Fruit fly (Drosophila melanogaster) whole organism, embryonic: Measurements from ENCODE around the gene CG43318.

Experiments
- ATbp ChIP-seq: fragments of 200-800 bp; sonication (Bioruptor generic); optimal IDR thresholded peaks from 2 replicates; lab custom pipeline; 2017; ENCODE audit warnings: missing biosample characterization, mild to moderate bottlenecking, missing genetic modification characterization, missing genetic modification reagents
- Antp ChIP-seq: fragments of 200-800 bp; sonication (Bioruptor generic); optimal IDR thresholded peaks from 3 replicates; lab custom pipeline; 2016; ENCODE audit warnings: missing biosample characterization, missing genetic modification characterization
- CG11560 ChIP-seq: fragments of 200-800 bp; sonication (Bioruptor generic); IDR thresholded peaks from 3 replicates; pipeline ENCODE4 v1.3.6; 2022; ENCODE audit warnings: missing biosample characterization, missing genetic modification characterization
- CG1233 ChIP-seq: fragments of 200-800 bp; sonication (Bioruptor generic); optimal IDR thresholded peaks from 4 replicates; lab custom pipeline; 2018; ENCODE audit warnings: missing biosample characterization, mild to moderate bottlenecking, missing genetic modification characterization
- CG12942 ChIP-seq: fragments of 200-800 bp; sonication (Bioruptor generic); optimal IDR thresholded peaks from 3 replicates; lab custom pipeline; 2016; ENCODE audit warnings: missing biosample characterization, missing genetic modification characterization
- CG15073 ChIP-seq: fragments of 200-800 bp; sonication (Bioruptor generic); optimal IDR thresholded peaks from 2 replicates; lab custom pipeline; 2016; ENCODE audit warnings: missing biosample characterization, missing genetic modification characterization
- CG17328 ChIP-seq: fragments of 200-800 bp; sonication (Bioruptor generic); IDR thresholded peaks from 2 replicates; pipeline ENCODE4 v1.3.6; 2022; ENCODE audit warnings: missing biosample characterization, missing genetic modification characterization
- CG18476 ChIP-seq: fragments of 200-800 bp; sonication (Bioruptor generic); optimal IDR thresholded peaks from 2 replicates; lab custom pipeline; 2016; ENCODE audit warnings: missing biosample characterization, mild to moderate bottlenecking, missing genetic modification characterization
- CG30020 ChIP-seq: fragments of 200-800 bp; optimal IDR thresholded peaks from 2 replicates; lab custom pipeline; 2019; ENCODE audit warnings: missing biosample characterization, mild to moderate bottlenecking, missing genetic modification characterization, moderate library complexity
- CG3065 ChIP-seq: fragments of 200-800 bp; sonication (Bioruptor generic); optimal IDR thresholded peaks from 2 replicates; lab custom pipeline; 2016; ENCODE audit warnings: missing biosample characterization, missing genetic modification characterization
- CG6765 ChIP-seq: fragments of 200-800 bp; sonication (Bioruptor generic); optimal IDR thresholded peaks from 3 replicates; lab custom pipeline; 2017; ENCODE audit warnings: missing biosample characterization, mild to moderate bottlenecking, missing genetic modification characterization
- CG8388 ChIP-seq: fragments of 200-800 bp; sonication (Bioruptor generic); optimal IDR thresholded peaks from 2 replicates; lab custom pipeline; 2019; ENCODE audit warnings: missing biosample characterization, mild to moderate bottlenecking, missing genetic modification characterization, moderate library complexity
- CG8478 ChIP-seq: fragments of >200 bp; optimal IDR thresholded peaks from 2 replicates; lab custom pipeline; 2018
- CG8765 ChIP-seq: fragments of 200-800 bp; sonication (Bioruptor generic); IDR thresholded peaks from 2 replicates; pipeline ENCODE4 v1.3.6; 2022; ENCODE audit warnings: missing biosample characterization, missing genetic modification characterization
- CG9727 ChIP-seq: fragments of 200-800 bp; sonication (Bioruptor generic); optimal IDR thresholded peaks from 3 replicates; lab custom pipeline; 2017; ENCODE audit warnings: missing biosample characterization, mild to moderate bottlenecking, missing genetic modification characterization
- D19A ChIP-seq: fragments of 200-800 bp; optimal IDR thresholded peaks from 3 replicates; lab custom pipeline; 2019; ENCODE audit warnings: missing biosample characterization, mild to moderate bottlenecking, missing genetic modification characterization, moderate library complexity
- Ets97D ChIP-seq: fragments of 200-800 bp; sonication (Bioruptor generic); optimal IDR thresholded peaks from 3 replicates; lab custom pipeline; 2016; ENCODE audit warnings: missing biosample characterization, missing genetic modification characterization
- Mad ChIP-seq: fragments of 200-800 bp; sonication (Bioruptor generic); optimal IDR thresholded peaks from 2 replicates; lab custom pipeline; 2016; ENCODE audit warnings: missing biosample characterization, missing genetic modification characterization
- Mes4 ChIP-seq: fragments of 200-800 bp; sonication (Bioruptor generic); optimal IDR thresholded peaks from 2 replicates; lab custom pipeline; 2016; ENCODE audit warnings: missing biosample characterization, missing genetic modification characterization
- Myb ChIP-seq: fragments of 200-800 bp; sonication (Bioruptor generic); optimal IDR thresholded peaks from 2 replicates; lab custom pipeline; 2016; ENCODE audit warnings: missing biosample characterization, missing genetic modification characterization
- Nf-YA ChIP-seq: fragments of 200-800 bp; sonication (Bioruptor generic); IDR thresholded peaks from 2 replicates; pipeline ENCODE4 v1.3.6; 2022; ENCODE audit warnings: missing biosample characterization, missing genetic modification characterization
- Pdp1 ChIP-seq, 2 experiments: fragments of 200-800 bp; sonication (Bioruptor generic); optimal IDR thresholded peaks; 3 replicates each; lab custom pipeline; 2016; ENCODE audit warnings: missing biosample characterization in 2 of 2, missing genetic modification characterization in 2 of 2, mild to moderate bottlenecking in 1 of 2, moderate library complexity in 1 of 2
- Ssrp ChIP-seq: fragments of 200-800 bp; sonication (Bioruptor generic); optimal IDR thresholded peaks from 2 replicates; lab custom pipeline; 2018; ENCODE audit warnings: missing biosample characterization, mild to moderate bottlenecking, missing genetic modification characterization, moderate library complexity
- Stat92E ChIP-seq, 3 experiments: fragments of >200 bp in 2 of 3; fragments of 200-800 bp in 1 of 3; sonication (Bioruptor generic) in 1 of 3; optimal IDR thresholded peaks; 2 replicates each; lab custom pipeline; 2017 to 2019; ENCODE audit warnings: missing biosample characterization in 3 of 3, missing genetic modification characterization in 3 of 3, mild to moderate bottlenecking in 1 of 3, moderate library complexity in 1 of 3
- Trl ChIP-seq, 3 experiments: fragments of >200 bp in 2 of 3; fragments of 200-800 bp in 1 of 3; sonication (Bioruptor generic) in 1 of 3; optimal IDR thresholded peaks; 2 replicates in 1 of 3; 3 replicates in 2 of 3; lab custom pipeline; 2016 to 2017; ENCODE audit warnings: missing biosample characterization in 1 of 3, missing genetic modification characterization in 1 of 3
- abd-A ChIP-seq: fragments of 200-800 bp; sonication (Bioruptor generic); optimal IDR thresholded peaks from 3 replicates; lab custom pipeline; 2019; ENCODE audit warnings: missing biosample characterization, mild to moderate bottlenecking, missing genetic modification characterization, moderate library complexity
- ac ChIP-seq: fragments of 200-800 bp; sonication (Bioruptor generic); optimal IDR thresholded peaks from 3 replicates; lab custom pipeline; 2017; ENCODE audit warnings: missing biosample characterization, mild to moderate bottlenecking, missing genetic modification characterization
- ara ChIP-seq: fragments of 200-800 bp; sonication (Bioruptor generic); IDR thresholded peaks from 2 replicates; pipeline ENCODE4 v1.3.6; 2022; ENCODE audit warnings: missing biosample characterization, missing genetic modification characterization
- bsh ChIP-seq, 2 experiments: fragments of 200-800 bp; sonication (Bioruptor generic); optimal IDR thresholded peaks; 2 replicates each; lab custom pipeline; 2017 to 2018; ENCODE audit warnings: mild to moderate bottlenecking in 2 of 2, missing biosample characterization in 2 of 2, missing genetic modification characterization in 2 of 2, moderate library complexity in 1 of 2
- danr ChIP-seq: fragments of 200-800 bp; sonication (Bioruptor generic); IDR thresholded peaks from 2 replicates; pipeline ENCODE4 v1.3.6; 2022; ENCODE audit warnings: missing biosample characterization, missing genetic modification characterization
- disco-r ChIP-seq: fragments of 200-800 bp; sonication (Bioruptor generic); optimal IDR thresholded peaks from 2 replicates; lab custom pipeline; 2016; ENCODE audit warnings: missing biosample characterization, missing genetic modification characterization
- fu2 ChIP-seq: fragments of 200-800 bp; sonication (Bioruptor generic); optimal IDR thresholded peaks from 2 replicates; lab custom pipeline; 2016; ENCODE audit warnings: missing biosample characterization, missing genetic modification characterization
- gcm ChIP-seq: fragments of 200-800 bp; sonication (Bioruptor generic); optimal IDR thresholded peaks from 2 replicates; lab custom pipeline; 2019; ENCODE audit warnings: missing biosample characterization, mild to moderate bottlenecking, missing genetic modification characterization, moderate library complexity
- grau ChIP-seq: fragments of 200-800 bp; optimal IDR thresholded peaks from 3 replicates; lab custom pipeline; 2019; ENCODE audit warnings: missing biosample characterization, mild to moderate bottlenecking, missing genetic modification characterization, moderate library complexity
- h ChIP-seq: fragments of >200 bp; optimal IDR thresholded peaks from 2 replicates; lab custom pipeline; 2017
- oc ChIP-seq: fragments of 200-800 bp; sonication (Bioruptor generic); optimal IDR thresholded peaks from 2 replicates; lab custom pipeline; 2018; ENCODE audit warnings: missing biosample characterization, mild to moderate bottlenecking, missing genetic modification characterization, moderate library complexity
- onecut ChIP-seq: fragments of 200-800 bp; sonication (Bioruptor generic); IDR thresholded peaks from 2 replicates; pipeline ENCODE4 v1.3.6; 2022; ENCODE audit warnings: missing biosample characterization, missing genetic modification characterization
- pan ChIP-seq, 4 experiments: fragments of >200 bp in 3 of 4; fragments of 200-800 bp in 1 of 4; sonication (Bioruptor generic) in 1 of 4; optimal IDR thresholded peaks in 3 of 4; IDR thresholded peaks in 1 of 4; 2 replicates each; pipeline versions ENCODE4 v1.3.6 to Lab custom; 2017 to 2022; ENCODE audit warnings: missing biosample characterization in 2 of 4, missing genetic modification characterization in 2 of 4, mixed read lengths in 1 of 4
- salm ChIP-seq: fragments of 200-800 bp; sonication (Bioruptor generic); optimal IDR thresholded peaks from 2 replicates; lab custom pipeline; 2018; ENCODE audit warnings: missing biosample characterization, mild to moderate bottlenecking, missing genetic modification characterization
- sd ChIP-seq: fragments of 200-800 bp; sonication (Bioruptor generic); optimal IDR thresholded peaks from 3 replicates; lab custom pipeline; 2018; ENCODE audit warnings: missing biosample characterization, mild to moderate bottlenecking, missing genetic modification characterization, moderate library complexity
- sr ChIP-seq: fragments of 200-800 bp; sonication (Bioruptor generic); IDR thresholded peaks from 3 replicates; pipeline ENCODE4 v1.3.6; 2022; ENCODE audit warnings: missing biosample characterization, missing genetic modification characterization

CG43318 gene

dm6 chr3R:15807877-15808381 lies 25.3 kb downstream of the CG43318 start:
- TF ChIP-seq sr (GFP tag; lab: Robert Waterston, UW) = peak; percentile 67; the same call in 2 of the 3 replicates
- no peak for TF ChIP-seq oc (tag; lab: Kevin White, UChicago)
- peak in 1 of 2 experiments; percentile 48 for TF ChIP-seq bsh (GFP tag; optimal IDR thresholded peaks at IDR 0.05; lab: Kevin White, UChicago)
- peak; percentile 41 for TF ChIP-seq sd
- peak; percentile 44 for TF ChIP-seq onecut
- no peak for TF ChIP-seq Ets97D (GFP tag; lab: Kevin White, UChicago)
- no peak for TF ChIP-seq danr

- TF ChIP-seq oc (tag; lab: Kevin White, UChicago) (no peak), abd-A (tag; lab: Kevin White, UChicago) (peak; percentile 32)
- TF ChIP-seq, all 482 proteins: peak for 1
These were observed 25.9 kb downstream of the CG43318 start for dm6 chr3R:15807306-15807705.

dm6 chr3R:15806341-15806740 lies 26.9 kb downstream of the CG43318 start:
- peak; percentile 68 for TF ChIP-seq D19A (tag; lab: Kevin White, UChicago)
- no peak for TF ChIP-seq CG8478 (lab: Kevin White, UChicago)
- TF ChIP-seq fu2 (GFP tag; lab: Kevin White, UChicago) = no peak
- TF ChIP-seq, all 482 proteins: peak for 1

- no peak for TF ChIP-seq pan (optimal IDR thresholded peaks at IDR 0.05; lab: Kevin White, UChicago)
- peak in 1 of 2 experiments; percentile 13 for TF ChIP-seq pan (GFP tag; optimal IDR thresholded peaks at IDR 0.05 in 1 of 2, IDR thresholded peaks at IDR 0.05 in 1 of 2)
- no peak for TF ChIP-seq CG11560 (tag; lab: Robert Waterston, UW)
- TF ChIP-seq CG18476 (GFP tag; lab: Kevin White, UChicago) = no peak
- TF ChIP-seq CG8765 (GFP tag; lab: Robert Waterston, UW) = no peak
- no peak for TF ChIP-seq h
- TF ChIP-seq CG6765 (GFP tag; lab: Kevin White, UChicago) = no peak
- TF ChIP-seq Myb = no peak
- no peak for TF ChIP-seq Ssrp
- no peak for TF ChIP-seq ara (GFP tag; lab: Robert Waterston, UW)
These were observed 28.6 kb downstream of the CG43318 start for dm6 chr3R:15804678-15805077.

- no peak for TF ChIP-seq CG3065 (GFP tag; lab: Kevin White, UChicago)
- no peak for TF ChIP-seq CG17328 (GFP tag; lab: Robert Waterston, UW)
- no peak for TF ChIP-seq CG12942
- TF ChIP-seq Trl (optimal IDR thresholded peaks at IDR 0.05; lab: Kevin White, UChicago) = no peak
- no peak for TF ChIP-seq Trl (GFP tag; optimal IDR thresholded peaks at IDR 0.05; lab: Kevin White, UChicago)
- TF ChIP-seq Antp (GFP tag; lab: Kevin White, UChicago) = no peak
- TF ChIP-seq CG8388 (GFP tag; lab: Kevin White, UChicago) = no peak
- TF ChIP-seq ATbp = no peak
- TF ChIP-seq Stat92E (GFP tag; optimal IDR thresholded peaks at IDR 0.05; lab: Kevin White, UChicago) = no peak
- TF ChIP-seq CG1233 = peak; percentile 6
- TF ChIP-seq CG30020 (tag; lab: Kevin White, UChicago) = peak; percentile 25
- no peak for TF ChIP-seq gcm (GFP tag; lab: Kevin White, UChicago)
- TF ChIP-seq ac (GFP tag; lab: Kevin White, UChicago) = no peak
- no peak for TF ChIP-seq disco-r (GFP tag; lab: Kevin White, UChicago)
- peak; percentile 21 for TF ChIP-seq grau
- TF ChIP-seq Pdp1 (GFP tag; optimal IDR thresholded peaks at IDR 0.05; lab: Kevin White, UChicago) = peak; percentile 22
- 0 out of 2 replicates have a peak, but pooled peaks have one; percentile 6 for TF ChIP-seq Nf-YA (GFP tag; lab: Robert Waterston, UW)
- TF ChIP-seq Mad (GFP tag; lab: Kevin White, UChicago) = no peak
- no peak for TF ChIP-seq CG15073 (GFP tag; lab: Kevin White, UChicago)
- peak; percentile 7 for TF ChIP-seq CG9727 (GFP tag; lab: Kevin White, UChicago)
- no peak for TF ChIP-seq Mes4 (GFP tag; lab: Kevin White, UChicago)
- no peak for TF ChIP-seq salm
These were observed 29.4 kb downstream of the CG43318 start, which contains the start of gene alpha-Man-IIb for dm6 chr3R:15803502-15804461. Gene alpha-Man-IIb (plus strand): TSS chr3R:15804248.
